Worm (Caenorhabditis elegans) whole organism, L2 larva: Measurements from ENCODE around the gene E04F6.8.

Experiments used
- fos-1 ChIP-seq: fragments of 150-350 bp; optimal IDR thresholded peaks from 2 replicates; lab custom pipeline; 2014; ENCODE audit warnings: missing biosample characterization, missing genetic modification characterization
- lin-13 ChIP-seq: fragments of 150-350 bp; optimal IDR thresholded peaks from 2 replicates; lab custom pipeline; 2014; ENCODE audit warnings: missing biosample characterization, missing genetic modification reagents, missing genetic modification characterization
- lsy-2 ChIP-seq, 2 experiments: fragments of 150-350 bp in 1 of 2; sonication (generic microtip) in 1 of 2; optimal IDR thresholded peaks; 2 replicates each; lab custom pipeline; 2014 to 2017; ENCODE audit warnings: missing biosample characterization in 2 of 2, missing genetic modification characterization in 2 of 2
- nhr-237 ChIP-seq: fragments of 150-350 bp; optimal IDR thresholded peaks from 2 replicates; lab custom pipeline; 2014; ENCODE audit warnings: missing biosample characterization, missing genetic modification characterization
- nhr-6 ChIP-seq: fragments of 150-350 bp; optimal IDR thresholded peaks from 2 replicates; lab custom pipeline; 2014; ENCODE audit warnings: missing biosample characterization, missing genetic modification characterization
- skn-1 ChIP-seq: sonication (generic microtip); optimal IDR thresholded peaks from 2 replicates; lab custom pipeline; 2017; ENCODE audit warnings: missing biosample characterization, missing genetic modification characterization
- snpc-4 ChIP-seq: fragments of 150-350 bp; optimal IDR thresholded peaks from 2 replicates; lab custom pipeline; 2014; ENCODE audit warnings: missing biosample characterization, missing genetic modification characterization
- ztf-11 ChIP-seq: sonication (generic microtip); optimal IDR thresholded peaks from 2 replicates; lab custom pipeline; 2017; ENCODE audit warnings: missing biosample characterization, missing genetic modification characterization
- ztf-4 ChIP-seq: fragments of 150-350 bp; optimal IDR thresholded peaks from 2 replicates; lab custom pipeline; 2014; ENCODE audit warnings: missing biosample characterization, missing genetic modification characterization

DNA sequence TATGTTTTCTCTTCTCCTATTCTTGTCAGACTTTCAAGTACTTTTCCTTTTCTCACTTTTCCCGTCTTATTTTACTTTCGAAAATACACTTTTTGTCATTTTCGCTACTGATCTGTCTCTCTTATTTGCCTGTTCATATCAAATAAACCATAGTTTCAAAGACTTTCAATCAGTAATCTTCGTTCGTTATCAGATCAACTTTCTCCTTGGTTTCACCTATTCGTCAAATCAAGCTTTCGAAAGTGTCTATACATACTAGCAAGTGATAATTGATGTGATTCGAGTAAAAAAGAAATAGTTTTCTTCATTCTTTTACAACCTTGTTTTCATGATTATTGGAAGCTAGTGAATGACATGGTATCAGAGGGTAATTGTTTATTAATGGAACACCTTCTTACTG is 31.6 kb upstream of the E04F6.8 start:
- TF ChIP-seq nhr-6 (tag; lab: Kevin White, UChicago) (no peak), lin-13 (GFP tag; lab: Kevin White, UChicago) (no peak), snpc-4 (no peak), skn-1 (tag; lab: Kevin White, UChicago) (no peak), nhr-237 (tag; lab: Kevin White, UChicago) (no peak), ztf-4 (no peak), fos-1 (tag; lab: Kevin White, UChicago) (no peak), lsy-2 (tag; optimal IDR thresholded peaks at IDR 0.05; lab: Kevin White, UChicago) (no peak), ztf-11 (no peak)
